Worm (Caenorhabditis elegans): ENCODE results near the gene F14H3.15.

F14H3.15 gene

ce11 chrV:16053373-16053772, 6.7 kb downstream of the F14H3.15 start, which contains the start of gene F14H3.3:
Gene F14H3.3, minus strand, starts transcription at chrV:16053473.
- no peak for TF ChIP-seq lsy-2 (tag; optimal IDR thresholded peaks at IDR 0.05)
- no peak for TF ChIP-seq M03D4.4 (tag; optimal IDR thresholded peaks at IDR 0.05)
- TF ChIP-seq nhr-28 (tag; optimal IDR thresholded peaks at IDR 0.05): no peak
- no peak for TF ChIP-seq nhr-12 (tag; optimal IDR thresholded peaks at IDR 0.05)
- no peak for TF ChIP-seq flh-1 (GFP tag; optimal IDR thresholded peaks at IDR 0.05)
- TF ChIP-seq snpc-4 (tag; optimal IDR thresholded peaks at IDR 0.05): no peak
- TF ChIP-seq bed-3 (GFP tag; optimal IDR thresholded peaks at IDR 0.05): no peak
- no peak for TF ChIP-seq lin-13 (tag; optimal IDR thresholded peaks at IDR 0.05)
- TF ChIP-seq nhr-76 (tag; optimal IDR thresholded peaks at IDR 0.05): no peak
- no peak for TF ChIP-seq unc-62 (GFP tag; optimal IDR thresholded peaks at IDR 0.05)

- TF ChIP-seq snpc-4 (tag; optimal IDR thresholded peaks at IDR 0.05) (no peak), blmp-1 (tag; optimal IDR thresholded peaks at IDR 0.05) (no peak), lin-32 (GFP tag; optimal IDR thresholded peaks at IDR 0.05) (no peak), ceh-43 (GFP tag; optimal IDR thresholded peaks at IDR 0.05) (no peak), nhr-76 (tag; optimal IDR thresholded peaks at IDR 0.05) (no peak), zip-8 (tag; optimal IDR thresholded peaks at IDR 0.05) (no peak), nhr-237 (tag; optimal IDR thresholded peaks at IDR 0.05) (no peak), elt-1 (tag; optimal IDR thresholded peaks at IDR 0.05; ENCODE audit: borderline replicate concordance, insufficient read depth) (no peak), bed-3 (GFP tag; optimal IDR thresholded peaks at IDR 0.05) (no peak), unc-39 (tag; optimal IDR thresholded peaks at IDR 0.05) (no peak), mab-5 (tag; optimal IDR thresholded peaks at IDR 0.05) (no peak), lin-13 (tag; optimal IDR thresholded peaks at IDR 0.05) (no peak), tbx-8 (GFP tag; optimal IDR thresholded peaks at IDR 0.05) (no peak), elt-3 (tag; optimal IDR thresholded peaks at IDR 0.05) (no peak), unc-120 (tag; optimal IDR thresholded peaks at IDR 0.05; ENCODE audit: poor library complexity, severe bottlenecking) (no peak)
Measured at ce11 chrV:16049177-16049576, 10.9 kb downstream of the F14H3.15 start, which contains the start of gene best-12. Gene best-12, plus strand, starts transcription at chrV:16049477.

ce11 chrV:16047508-16047907, 12.5 kb downstream of the F14H3.15 start, which contains the start of gene str-198:
Gene str-198, plus strand, starts transcription at chrV:16047808.
- TF ChIP-seq nhr-28 (tag; optimal IDR thresholded peaks at IDR 0.05): no peak
- no peak for TF ChIP-seq hlh-1 (tag; optimal IDR thresholded peaks at IDR 0.05)
- TF ChIP-seq lin-13 (tag; optimal IDR thresholded peaks at IDR 0.05): no peak
- no peak for TF ChIP-seq unc-39 (tag; optimal IDR thresholded peaks at IDR 0.05)
- no peak for TF ChIP-seq zip-8 (tag; optimal IDR thresholded peaks at IDR 0.05)
- no peak for TF ChIP-seq ceh-83 (GFP tag; optimal IDR thresholded peaks at IDR 0.05)
- TF ChIP-seq M03D4.4 (tag; optimal IDR thresholded peaks at IDR 0.05): no peak
- no peak for TF ChIP-seq ceh-43 (GFP tag; optimal IDR thresholded peaks at IDR 0.05)
- TF ChIP-seq drap-1 (GFP tag; optimal IDR thresholded peaks at IDR 0.05): no peak
- no peak for TF ChIP-seq snpc-4 (tag; optimal IDR thresholded peaks at IDR 0.05)
- TF ChIP-seq flh-1 (GFP tag; optimal IDR thresholded peaks at IDR 0.05): no peak
- TF ChIP-seq nhr-12 (tag; optimal IDR thresholded peaks at IDR 0.05): no peak
- no peak for TF ChIP-seq cnd-1 (tag; optimal IDR thresholded peaks at IDR 0.05)
- no peak for TF ChIP-seq nhr-2 (tag; optimal IDR thresholded peaks at IDR 0.05)
- no peak for TF ChIP-seq lin-32 (GFP tag; optimal IDR thresholded peaks at IDR 0.05)
- no peak for TF ChIP-seq ceh-39 (tag; optimal IDR thresholded peaks at IDR 0.05)
- TF ChIP-seq unc-62 (GFP tag; optimal IDR thresholded peaks at IDR 0.05): no peak
- no peak for TF ChIP-seq tbx-8 (GFP tag; optimal IDR thresholded peaks at IDR 0.05)
- no peak for TF ChIP-seq blmp-1 (tag; optimal IDR thresholded peaks at IDR 0.05)

ce11 chrV:16047052-16047451, 13.0 kb downstream of the F14H3.15 start:
- TF ChIP-seq lin-13 (tag; optimal IDR thresholded peaks at IDR 0.05): no peak
- no peak for TF ChIP-seq hlh-1 (tag; optimal IDR thresholded peaks at IDR 0.05)
- TF ChIP-seq unc-120 (tag; optimal IDR thresholded peaks at IDR 0.05; ENCODE audit: poor library complexity, severe bottlenecking): no peak
- TF ChIP-seq snpc-4 (tag; optimal IDR thresholded peaks at IDR 0.05): no peak
- no peak for TF ChIP-seq M03D4.4 (tag; optimal IDR thresholded peaks at IDR 0.05)
- TF ChIP-seq blmp-1 (tag; optimal IDR thresholded peaks at IDR 0.05): no peak
- no peak for TF ChIP-seq ceh-39 (tag; optimal IDR thresholded peaks at IDR 0.05)
- no peak for TF ChIP-seq mls-2 (tag; optimal IDR thresholded peaks at IDR 0.05)
- no peak for TF ChIP-seq cnd-1 (tag; optimal IDR thresholded peaks at IDR 0.05)

- TF ChIP-seq unc-120 (tag; optimal IDR thresholded peaks at IDR 0.05; ENCODE audit: poor library complexity, severe bottlenecking) (no peak), unc-62 (GFP tag; optimal IDR thresholded peaks at IDR 0.05) (no peak), nhr-12 (tag; optimal IDR thresholded peaks at IDR 0.05) (no peak), lsy-2 (tag; optimal IDR thresholded peaks at IDR 0.05) (no peak), elt-3 (tag; optimal IDR thresholded peaks at IDR 0.05) (no peak), ceh-39 (tag; optimal IDR thresholded peaks at IDR 0.05) (no peak), nhr-28 (tag; optimal IDR thresholded peaks at IDR 0.05) (no peak), hlh-1 (tag; optimal IDR thresholded peaks at IDR 0.05) (no peak), ceh-43 (GFP tag; optimal IDR thresholded peaks at IDR 0.05) (no peak)
Measured at ce11 chrV:16046573-16046972, 13.5 kb downstream of the F14H3.15 start, which contains the start of gene ZK285.2. Gene ZK285.2, plus strand, starts transcription at chrV:16046873.

Data from whole organism, mixed stage, embryonic.